Worm (Caenorhabditis elegans) whole organism, young adult: ENCODE data around the gene alh-8.

Experiments
- B0336.3 ChIP-seq: fragments of 200-800 bp; sonication (Bioruptor generic); IDR thresholded peaks from 2 replicates; pipeline ENCODE4 v1.3.6; 2022; ENCODE audit warnings: missing genetic modification characterization, missing compliant biosample characterization
- C06A6.2 ChIP-seq: fragments of 200-800 bp; sonication (Bioruptor generic); conservative IDR thresholded peaks from 2 replicates; pipeline ENCODE4 v1.3.6; 2022; ENCODE audit warnings: missing genetic modification characterization, missing compliant biosample characterization
- C17E4.6 ChIP-seq: fragments of 200-800 bp; sonication (Bioruptor generic); IDR thresholded peaks from 2 replicates; pipeline ENCODE4 v1.3.6; 2022; ENCODE audit warnings: missing genetic modification reagents, missing genetic modification characterization, missing compliant biosample characterization
- F22D6.2 ChIP-seq: sonication (generic microtip); optimal IDR thresholded peaks from 2 replicates; lab custom pipeline; 2016; ENCODE audit warnings: mild to moderate bottlenecking, missing genetic modification characterization, missing compliant biosample characterization
- F23B12.7 ChIP-seq: sonication (generic microtip); optimal IDR thresholded peaks from 2 replicates; lab custom pipeline; 2017; ENCODE audit warnings: missing genetic modification characterization, mild to moderate bottlenecking, missing compliant biosample characterization, antibody characterized with exemption, moderate library complexity; ENCODE audit not compliant: insufficient read depth
- F33H1.4 ChIP-seq: fragments of 200-800 bp; sonication (Bioruptor generic); IDR thresholded peaks from 2 replicates; pipeline ENCODE4 v1.3.6; 2022; ENCODE audit warnings: missing genetic modification reagents, missing genetic modification characterization, missing compliant biosample characterization
- K12H6.12 ChIP-seq: fragments of 200-800 bp; sonication (Bioruptor generic); optimal IDR thresholded peaks from 2 replicates; lab custom pipeline; 2018; ENCODE audit warnings: mild to moderate bottlenecking, missing genetic modification characterization, missing compliant biosample characterization
- Y53G8AR.9 ChIP-seq: fragments of 200-800 bp; sonication (Bioruptor generic); conservative IDR thresholded peaks from 2 replicates; pipeline ENCODE4 v1.3.6; 2022; ENCODE audit warnings: missing genetic modification reagents, missing genetic modification characterization, missing compliant biosample characterization
- Y67H2A.10 ChIP-seq: fragments of 200-800 bp; sonication (Bioruptor generic); conservative IDR thresholded peaks from 2 replicates; pipeline ENCODE4 v1.3.6; 2022; ENCODE audit warnings: missing genetic modification reagents, missing genetic modification characterization, missing compliant biosample characterization
- ZK185.1 ChIP-seq: sonication (generic microtip); optimal IDR thresholded peaks from 2 replicates; lab custom pipeline; 2016; ENCODE audit warnings: mild to moderate bottlenecking, missing genetic modification characterization, missing compliant biosample characterization; ENCODE audit not compliant: poor library complexity, severe bottlenecking
- aptf-3 ChIP-seq: fragments of 200-800 bp; sonication (Bioruptor generic); IDR thresholded peaks from 2 replicates; pipeline ENCODE4 v1.3.6; 2022; ENCODE audit warnings: missing genetic modification characterization, missing compliant biosample characterization
- athp-1 ChIP-seq: sonication (generic microtip); optimal IDR thresholded peaks from 2 replicates; lab custom pipeline; 2017; ENCODE audit warnings: mild to moderate bottlenecking, missing genetic modification characterization, missing compliant biosample characterization
- attf-3 ChIP-seq: fragments of 200-800 bp; sonication (Bioruptor generic); conservative IDR thresholded peaks from 2 replicates; pipeline ENCODE4 v1.3.6; 2022; ENCODE audit warnings: missing genetic modification reagents, missing genetic modification characterization, missing compliant biosample characterization
- attf-5 ChIP-seq: fragments of 200-800 bp; sonication (Bioruptor generic); optimal IDR thresholded peaks from 2 replicates; lab custom pipeline; 2018; ENCODE audit warnings: mild to moderate bottlenecking, missing genetic modification characterization, missing compliant biosample characterization
- ccch-3 ChIP-seq: fragments of 200-800 bp; sonication (Bioruptor generic); optimal IDR thresholded peaks from 2 replicates; lab custom pipeline; 2018; ENCODE audit warnings: mild to moderate bottlenecking, missing genetic modification characterization, missing compliant biosample characterization
- cebp-2 ChIP-seq: fragments of 200-800 bp; sonication (Bioruptor generic); IDR thresholded peaks from 2 replicates; pipeline ENCODE4 v1.3.6; 2022; ENCODE audit warnings: missing genetic modification characterization, missing compliant biosample characterization
- ceh-100 ChIP-seq: fragments of 200-800 bp; sonication (Bioruptor generic); IDR thresholded peaks from 2 replicates; pipeline ENCODE4 v1.3.6; 2022; ENCODE audit warnings: missing genetic modification reagents, missing genetic modification characterization, missing compliant biosample characterization
- ceh-91 ChIP-seq: fragments of 200-800 bp; sonication (Bioruptor generic); IDR thresholded peaks from 2 replicates; pipeline ENCODE4 v1.3.6; 2022; ENCODE audit warnings: missing genetic modification reagents, missing genetic modification characterization, missing compliant biosample characterization
- dox-1 ChIP-seq: fragments of 200-800 bp; sonication (Bioruptor generic); IDR thresholded peaks from 2 replicates; pipeline ENCODE4 v1.3.6; 2022; ENCODE audit warnings: missing genetic modification reagents, missing genetic modification characterization, missing compliant biosample characterization
- efl-1 ChIP-seq: fragments of 150-350 bp; optimal IDR thresholded peaks from 2 replicates; lab custom pipeline; 2014; ENCODE audit warnings: missing biosample characterization, missing genetic modification reagents, missing genetic modification characterization
- ekl-4 ChIP-seq: fragments of 200-800 bp; sonication (Bioruptor generic); IDR thresholded peaks from 2 replicates; pipeline ENCODE4 v1.3.6; 2022; ENCODE audit warnings: missing genetic modification reagents, missing genetic modification characterization, missing compliant biosample characterization
- ets-4 ChIP-seq: fragments of 200-800 bp; sonication (Bioruptor generic); optimal IDR thresholded peaks from 2 replicates; lab custom pipeline; 2018; ENCODE audit warnings: mild to moderate bottlenecking, missing genetic modification characterization, missing compliant biosample characterization
- fkh-3 ChIP-seq: sonication (generic microtip); optimal IDR thresholded peaks from 2 replicates; lab custom pipeline; 2016; ENCODE audit warnings: mild to moderate bottlenecking, missing genetic modification characterization, missing compliant biosample characterization
- gei-17 ChIP-seq: fragments of 200-800 bp; sonication (Bioruptor generic); optimal IDR thresholded peaks from 2 replicates; lab custom pipeline; 2018; ENCODE audit warnings: mild to moderate bottlenecking, missing genetic modification characterization, missing compliant biosample characterization
- hlh-12 ChIP-seq: sonication (generic microtip); optimal IDR thresholded peaks from 2 replicates; lab custom pipeline; 2016; ENCODE audit warnings: missing genetic modification characterization, missing compliant biosample characterization
- hmg-1.2 ChIP-seq: fragments of 200-800 bp; sonication (Bioruptor generic); IDR thresholded peaks from 2 replicates; pipeline ENCODE4 v1.3.6; 2022; ENCODE audit warnings: missing genetic modification reagents, missing genetic modification characterization, missing compliant biosample characterization
- hmg-20 ChIP-seq: fragments of 200-800 bp; sonication (Bioruptor generic); IDR thresholded peaks from 2 replicates; pipeline ENCODE4 v1.3.6; 2022; ENCODE audit warnings: missing genetic modification reagents, missing genetic modification characterization, missing compliant biosample characterization
- hsf-1 ChIP-seq: fragments of 200-800 bp; sonication (Bioruptor generic); IDR thresholded peaks from 2 replicates; pipeline ENCODE4 v1.3.6; 2022; ENCODE audit warnings: missing genetic modification reagents, missing genetic modification characterization, missing compliant biosample characterization
- lin-54 ChIP-seq: fragments of 200-800 bp; sonication (Bioruptor generic); optimal IDR thresholded peaks from 2 replicates; lab custom pipeline; 2018; ENCODE audit warnings: mild to moderate bottlenecking, missing genetic modification characterization, missing compliant biosample characterization
- madf-10 ChIP-seq: sonication (generic microtip); optimal IDR thresholded peaks from 2 replicates; lab custom pipeline; 2016; ENCODE audit warnings: mild to moderate bottlenecking, missing genetic modification characterization, missing compliant biosample characterization
- madf-3 ChIP-seq: fragments of 200-800 bp; sonication (Bioruptor generic); IDR thresholded peaks from 2 replicates; pipeline ENCODE4 v1.3.6; 2022; ENCODE audit warnings: missing genetic modification reagents, missing genetic modification characterization, missing compliant biosample characterization
- mcd-1 ChIP-seq: fragments of 200-800 bp; sonication (Bioruptor generic); IDR thresholded peaks from 2 replicates; pipeline ENCODE4 v1.3.6; 2022; ENCODE audit warnings: missing genetic modification reagents, missing genetic modification characterization, missing compliant biosample characterization
- mel-28 ChIP-seq: sonication (generic microtip); optimal IDR thresholded peaks from 2 replicates; lab custom pipeline; 2016; ENCODE audit warnings: borderline replicate concordance, mild to moderate bottlenecking, missing genetic modification characterization, missing compliant biosample characterization
- mes-4 ChIP-seq: sonication (generic microtip); optimal IDR thresholded peaks from 2 replicates; lab custom pipeline; 2016; ENCODE audit warnings: missing genotype, missing genetic modification characterization, missing compliant biosample characterization
- nhr-80 ChIP-seq: sonication (generic microtip); optimal IDR thresholded peaks from 2 replicates; lab custom pipeline; 2016; ENCODE audit warnings: missing genetic modification characterization, missing compliant biosample characterization
- nhr-90 ChIP-seq: sonication (generic microtip); optimal IDR thresholded peaks from 2 replicates; lab custom pipeline; 2016; ENCODE audit warnings: missing genotype, mild to moderate bottlenecking, missing genetic modification characterization, missing compliant biosample characterization
- pbrm-1 ChIP-seq: fragments of 200-800 bp; sonication (Bioruptor generic); IDR thresholded peaks from 2 replicates; pipeline ENCODE4 v1.3.6; 2022; ENCODE audit warnings: missing genetic modification reagents, missing genetic modification characterization, missing compliant biosample characterization
- pha-4 ChIP-seq: fragments of 150-350 bp; sonication (generic microtip); optimal IDR thresholded peaks from 2 replicates; lab custom pipeline; 2014; ENCODE audit warnings: missing biosample characterization, missing genetic modification reagents, missing genetic modification characterization
- rec-8 ChIP-seq, 2 experiments: sonication (generic microtip); optimal IDR thresholded peaks; 2 replicates each; lab custom pipeline; 2016; ENCODE audit warnings: mild to moderate bottlenecking in 2 of 2, missing genetic modification characterization in 2 of 2, missing genetic modification reagents in 2 of 2, missing genotype in 2 of 2, missing biosample characterization in 1 of 2, missing compliant biosample characterization in 1 of 2, moderate library complexity in 1 of 2
- snpc-3.4 ChIP-seq: sonication (generic microtip); optimal IDR thresholded peaks from 2 replicates; lab custom pipeline; 2017; ENCODE audit warnings: missing genetic modification characterization, mild to moderate bottlenecking, missing compliant biosample characterization, antibody characterized with exemption, moderate library complexity, missing genotype, missing genetic modification reagents
- snpc-4 ChIP-seq, 5 experiments: fragments of 150-350 bp in 1 of 5; sonication (generic microtip) in 4 of 5; optimal IDR thresholded peaks; 2 replicates each; lab custom pipeline; 2014 to 2018; ENCODE audit warnings: missing genetic modification characterization in 5 of 5, missing biosample characterization in 3 of 5, antibody characterized with exemption in 2 of 5, mild to moderate bottlenecking in 2 of 5, missing compliant biosample characterization in 2 of 5, missing genotype in 2 of 5, moderate library complexity in 2 of 5, missing genetic modification reagents in 1 of 5
- somi-1 ChIP-seq: fragments of 200-800 bp; sonication (Bioruptor generic); optimal IDR thresholded peaks from 2 replicates; lab custom pipeline; 2018; ENCODE audit warnings: mild to moderate bottlenecking, missing genetic modification characterization, missing compliant biosample characterization
- sptf-2 ChIP-seq: fragments of 200-800 bp; sonication (Bioruptor generic); optimal IDR thresholded peaks from 2 replicates; lab custom pipeline; 2018; ENCODE audit warnings: mild to moderate bottlenecking, missing genetic modification characterization, missing compliant biosample characterization
- tbp1 ChIP-seq: fragments of 200-800 bp; sonication (Bioruptor generic); optimal IDR thresholded peaks from 2 replicates; lab custom pipeline; 2018; ENCODE audit warnings: mild to moderate bottlenecking, missing genetic modification characterization, missing compliant biosample characterization
- tlf-1 ChIP-seq: fragments of 200-800 bp; sonication (Bioruptor generic); optimal IDR thresholded peaks from 2 replicates; lab custom pipeline; 2018; ENCODE audit warnings: mild to moderate bottlenecking, missing genetic modification characterization, missing compliant biosample characterization
- ztf-22 ChIP-seq: fragments of 200-800 bp; sonication (Bioruptor generic); optimal IDR thresholded peaks from 2 replicates; lab custom pipeline; 2018; ENCODE audit warnings: mild to moderate bottlenecking, missing genetic modification characterization, moderate library complexity, missing compliant biosample characterization
- ztf-25 ChIP-seq: fragments of 200-800 bp; sonication (Bioruptor generic); IDR thresholded peaks from 2 replicates; pipeline ENCODE4 v1.3.6; 2022; ENCODE audit warnings: missing genetic modification reagents, missing genetic modification characterization, missing compliant biosample characterization

alh-8 gene

ce11 chrII:11728545-11729105 lies at the start of gene alh-8:
TSS of gene alh-8 (plus strand) at chrII:11729055.
- TF ChIP-seq attf-5 (GFP tag; lab: Kevin White, UChicago) (peak; percentile 48), cebp-2 (GFP tag; lab: Robert Waterston, UW) (no peak), F22D6.2 (peak; percentile 42), ccch-3 (no peak), C17E4.6 (GFP tag; lab: Robert Waterston, UW) (no peak), attf-3 (GFP tag; lab: Robert Waterston, UW) (0 out of 2 replicates have a peak, but pooled peaks have one; percentile 20), Y67H2A.10 (GFP tag; lab: Robert Waterston, UW) (no peak), somi-1 (GFP tag; lab: Kevin White, UChicago) (peak; percentile 68), dox-1 (GFP tag; lab: Robert Waterston, UW) (0 out of 2 replicates have a peak, but pooled peaks have one; percentile 25), mes-4 (tag; lab: Kevin White, UChicago) (no peak), tbp1 (GFP tag; lab: Kevin White, UChicago) (peak; percentile 43), lin-54 (peak; percentile 33), nhr-90 (peak; percentile 5), B0336.3 (GFP tag; lab: Robert Waterston, UW) (no peak; the same call in 1 of the 2 replicates), ekl-4 (GFP tag; lab: Robert Waterston, UW) (peak; percentile 63), F23B12.7 (tag; lab: Kevin White, UChicago) (no peak), ceh-91 (no peak), madf-10 (peak; percentile 22), pbrm-1 (GFP tag; lab: Robert Waterston, UW) (0 out of 2 replicates have a peak, but pooled peaks have one; percentile 9), athp-1 (peak; percentile 5), ztf-22 (GFP tag; lab: Kevin White, UChicago) (peak; percentile 29), Y53G8AR.9 (peak; percentile 33; the same call in 1 of the 2 replicates), F33H1.4 (GFP tag; lab: Robert Waterston, UW) (no peak), ets-4 (GFP tag; lab: Kevin White, UChicago) (no peak), K12H6.12 (tag; lab: Kevin White, UChicago) (peak; percentile 43), pha-4 (tag; lab: Kevin White, UChicago) (no peak), mel-28 (tag; lab: Kevin White, UChicago) (no peak), hmg-20 (GFP tag; lab: Robert Waterston, UW) (no peak), nhr-80 (peak; percentile 88), snpc-3.4 (peak; percentile 3), rec-8 (tag; optimal IDR thresholded peaks at IDR 0.05; lab: Kevin White, UChicago) (no peak), tlf-1 (GFP tag; lab: Kevin White, UChicago) (peak; percentile 65), sptf-2 (no peak), mcd-1 (peak; percentile 62), ZK185.1 (tag; lab: Kevin White, UChicago) (peak; percentile 40), hmg-1.2 (GFP tag; lab: Robert Waterston, UW) (peak; percentile 33; the same call in 1 of the 2 replicates), C06A6.2 (no peak), aptf-3 (GFP tag; lab: Robert Waterston, UW) (no peak), fkh-3 (tag; lab: Kevin White, UChicago) (no peak), efl-1 (GFP tag; lab: Kevin White, UChicago) (no peak), madf-3 (GFP tag; lab: Robert Waterston, UW) (peak; percentile 80), gei-17 (peak; percentile 30), ceh-100 (GFP tag; lab: Robert Waterston, UW) (no peak), hsf-1 (GFP tag; lab: Robert Waterston, UW) (no peak; the same call in 1 of the 2 replicates), ztf-25 (no peak), snpc-4 (GFP tag; optimal IDR thresholded peaks at IDR 0.05; lab: Kevin White, UChicago) (no peak), snpc-4 (tag; optimal IDR thresholded peaks at IDR 0.05; lab: Kevin White, UChicago) (peak in 1 of 4 experiments; percentile 24), hlh-12 (tag; lab: Kevin White, UChicago) (no peak)
